Worm (Caenorhabditis elegans): ENCODE measurements around the gene T01C8.3.

T01C8.3 gene

DNA sequence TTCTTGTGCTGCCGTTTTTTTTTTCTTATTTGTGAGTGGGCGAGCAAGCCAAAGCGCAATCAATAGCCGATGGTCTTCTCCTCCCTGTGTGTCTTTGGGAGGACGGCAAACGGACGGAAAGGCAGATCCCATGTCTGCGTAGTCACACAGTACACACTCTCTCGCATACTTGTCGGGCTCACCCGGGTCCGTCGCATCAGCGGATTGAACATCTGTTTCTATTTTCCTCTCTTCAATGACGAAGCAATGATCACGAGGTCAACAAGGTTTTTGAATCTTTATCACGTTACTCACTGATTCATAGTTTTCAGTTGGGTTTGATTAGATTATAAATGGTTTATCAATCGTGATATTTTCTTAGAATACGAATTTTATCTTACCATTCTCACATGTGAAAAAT, 32.5 kb upstream of the T01C8.3 start:
- TF ChIP-seq unc-62 (GFP tag; optimal IDR thresholded peaks at IDR 0.05) (no peak), pha-4 (tag; optimal IDR thresholded peaks at IDR 0.05) (peak; percentile 7)

DNA sequence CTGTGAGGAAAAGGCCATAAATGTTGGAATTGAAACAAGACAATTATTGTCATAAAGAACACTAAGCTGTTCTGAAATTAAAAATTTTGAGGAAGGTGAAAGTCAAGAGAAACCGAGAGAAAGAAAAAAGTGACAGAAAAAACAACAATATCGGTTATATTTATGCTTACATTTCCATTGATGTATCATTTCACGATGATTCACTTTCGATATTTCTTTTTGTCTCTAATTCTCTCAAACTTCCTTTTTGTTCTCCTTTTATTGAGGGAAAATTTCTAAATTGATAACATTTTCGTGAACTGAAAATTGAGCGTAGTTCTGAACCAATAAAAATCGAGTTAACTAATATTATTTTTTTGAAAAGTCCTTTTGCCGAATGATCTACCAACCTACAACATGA, 31.9 kb upstream of the T01C8.3 start:
- TF ChIP-seq nhr-43 (tag; optimal IDR thresholded peaks at IDR 0.05; ENCODE audit: poor library complexity, severe bottlenecking) = no peak
- peak; percentile 38 for TF ChIP-seq pqm-1 (tag; optimal IDR thresholded peaks at IDR 0.05)
- TF ChIP-seq elt-2 (tag; optimal IDR thresholded peaks at IDR 0.05) = peak; percentile 16

ce11 chrX:16813606-16814330, 30.8 kb upstream of the T01C8.3 start, which contains the start of gene cas-1:
TSS of gene cas-1 (minus strand) at chrX:16813656.
- TF ChIP-seq eor-1 (tag; optimal IDR thresholded peaks at IDR 0.05) = no peak
- TF ChIP-seq daf-12 (tag; optimal IDR thresholded peaks at IDR 0.05) = no peak
- TF ChIP-seq ztf-11 (tag; optimal IDR thresholded peaks at IDR 0.05) = no peak
- TF ChIP-seq mdl-1 (tag; optimal IDR thresholded peaks at IDR 0.05) = no peak
- no peak for TF ChIP-seq skn-1 (tag; optimal IDR thresholded peaks at IDR 0.05)
- no peak for TF ChIP-seq nhr-12 (tag; optimal IDR thresholded peaks at IDR 0.05)
- no peak for TF ChIP-seq zag-1 (tag; optimal IDR thresholded peaks at IDR 0.05)
- TF ChIP-seq hmg-11 (tag; optimal IDR thresholded peaks at IDR 0.05) = peak; percentile 49
- no peak for TF ChIP-seq ama-1 (optimal IDR thresholded peaks at IDR 0.05)
- TF ChIP-seq R02D3.7 (tag; optimal IDR thresholded peaks at IDR 0.05) = no peak
- no peak for TF ChIP-seq egl-27 (tag; optimal IDR thresholded peaks at IDR 0.05)
- TF ChIP-seq fkh-10 (GFP tag; optimal IDR thresholded peaks at IDR 0.05) = no peak
- peak; percentile 42 for TF ChIP-seq jun-1 (tag; optimal IDR thresholded peaks at IDR 0.05)
- peak; percentile 77 for TF ChIP-seq pha-4 (tag; optimal IDR thresholded peaks at IDR 0.05)
- TF ChIP-seq ceh-16 (tag; optimal IDR thresholded peaks at IDR 0.05) = no peak
- no peak for TF ChIP-seq nhr-77 (tag; optimal IDR thresholded peaks at IDR 0.05)
- no peak for TF ChIP-seq ceh-82 (tag; optimal IDR thresholded peaks at IDR 0.05)
- TF ChIP-seq nfya-1 (tag; optimal IDR thresholded peaks at IDR 0.05; ENCODE audit: insufficient read depth) = peak; percentile 48
- no peak for TF ChIP-seq sea-2 (GFP tag; optimal IDR thresholded peaks at IDR 0.05)
- no peak for TF ChIP-seq pqm-1 (tag; optimal IDR thresholded peaks at IDR 0.05)
- no peak for TF ChIP-seq aly-2 (tag; optimal IDR thresholded peaks at IDR 0.05)
- peak; percentile 26 for TF ChIP-seq nhr-25 (tag; optimal IDR thresholded peaks at IDR 0.05)
- no peak for TF ChIP-seq nhr-28 (tag; optimal IDR thresholded peaks at IDR 0.05)
- TF ChIP-seq ceh-28 (tag; optimal IDR thresholded peaks at IDR 0.05) = no peak
- no peak for TF ChIP-seq tbx-2 (tag; optimal IDR thresholded peaks at IDR 0.05)
- no peak for TF ChIP-seq elt-2 (tag; optimal IDR thresholded peaks at IDR 0.05)
- TF ChIP-seq snpc-4 (tag; optimal IDR thresholded peaks at IDR 0.05) = no peak
- TF ChIP-seq elt-3 (tag; optimal IDR thresholded peaks at IDR 0.05) = no peak
- TF ChIP-seq lin-39 (tag; optimal IDR thresholded peaks at IDR 0.05) = peak; percentile 55
- no peak for TF ChIP-seq nhr-67 (tag; optimal IDR thresholded peaks at IDR 0.05)
- TF ChIP-seq nhr-76 (tag; optimal IDR thresholded peaks at IDR 0.05) = no peak
- peak; percentile 32 for TF ChIP-seq lin-15B (tag; optimal IDR thresholded peaks at IDR 0.05)
- TF ChIP-seq unc-62 (GFP tag; optimal IDR thresholded peaks at IDR 0.05) = no peak
- no peak for TF ChIP-seq ceh-9 (tag; optimal IDR thresholded peaks at IDR 0.05)
- no peak for TF ChIP-seq mml-1 (tag; optimal IDR thresholded peaks at IDR 0.05)
- TF ChIP-seq lsy-12 (tag; optimal IDR thresholded peaks at IDR 0.05) = no peak
- no peak for TF ChIP-seq nhr-43 (tag; optimal IDR thresholded peaks at IDR 0.05; ENCODE audit: poor library complexity, severe bottlenecking)
- no peak for TF ChIP-seq elt-1 (tag; optimal IDR thresholded peaks at IDR 0.05)
- peak; percentile 66 for TF ChIP-seq fos-1 (tag; optimal IDR thresholded peaks at IDR 0.05)
- no peak for TF ChIP-seq fkh-2 (tag; optimal IDR thresholded peaks at IDR 0.05)
- TF ChIP-seq egl-5 (tag; optimal IDR thresholded peaks at IDR 0.05) = peak; percentile 28
- no peak for TF ChIP-seq nhr-11 (tag; optimal IDR thresholded peaks at IDR 0.05)
- no peak for TF ChIP-seq ztf-4 (tag; optimal IDR thresholded peaks at IDR 0.05)
- no peak for TF ChIP-seq nhr-237 (tag; optimal IDR thresholded peaks at IDR 0.05)
- TF ChIP-seq ZK546.5 (tag; optimal IDR thresholded peaks at IDR 0.05) = no peak
- TF ChIP-seq nhr-23 (tag; optimal IDR thresholded peaks at IDR 0.05) = peak; percentile 32
- TF ChIP-seq unc-39 (tag; optimal IDR thresholded peaks at IDR 0.05) = no peak

Measured in whole organism, L3 larva.